Worm (Caenorhabditis elegans) whole organism, late embryonic: Measurements from ENCODE around the gene bar-1.
A peak's percentile ranks its signal among the peaks of the same experiment; 100 is the strongest.

Experiments
- C08G9.2 ChIP-seq: sonication (generic microtip); optimal IDR thresholded peaks from 2 replicates; lab custom pipeline; 2016; ENCODE audit warnings: mild to moderate bottlenecking, missing genetic modification characterization, moderate library complexity, missing compliant biosample characterization
- K09A11.1 ChIP-seq: sonication (generic microtip); optimal IDR thresholded peaks from 2 replicates; lab custom pipeline; 2017; ENCODE audit warnings: antibody characterized with exemption, mild to moderate bottlenecking, missing genetic modification characterization, missing compliant biosample characterization; ENCODE audit not compliant: insufficient read depth
- ceh-18 ChIP-seq: sonication (generic microtip); optimal IDR thresholded peaks from 2 replicates; lab custom pipeline; 2016; ENCODE audit warnings: missing genetic modification characterization, missing compliant biosample characterization
- ceh-2 ChIP-seq: sonication (generic microtip); optimal IDR thresholded peaks from 2 replicates; lab custom pipeline; 2016; ENCODE audit warnings: missing genotype, missing genetic modification characterization, missing compliant biosample characterization
- ceh-24 ChIP-seq: sonication (generic microtip); optimal IDR thresholded peaks from 2 replicates; lab custom pipeline; 2016; ENCODE audit warnings: mild to moderate bottlenecking, missing genetic modification characterization, missing compliant biosample characterization
- ceh-30 ChIP-seq: fragments of 150-350 bp; optimal IDR thresholded peaks from 2 replicates; lab custom pipeline; 2014; ENCODE audit warnings: missing biosample characterization, missing genetic modification characterization
- ceh-48 ChIP-seq: sonication (generic microtip); optimal IDR thresholded peaks from 2 replicates; lab custom pipeline; 2016; ENCODE audit warnings: missing genetic modification characterization, inconsistent platforms, missing compliant biosample characterization
- ceh-6 ChIP-seq: fragments of 200-800 bp; sonication (Bioruptor generic); optimal IDR thresholded peaks from 2 replicates; lab custom pipeline; 2018; ENCODE audit warnings: mild to moderate bottlenecking, missing genetic modification characterization, missing compliant biosample characterization
- dmd-4 ChIP-seq: sonication (generic microtip); optimal IDR thresholded peaks from 2 replicates; lab custom pipeline; 2016; ENCODE audit warnings: borderline replicate concordance, missing genetic modification characterization, missing compliant biosample characterization
- dve-1 ChIP-seq: sonication (generic microtip); optimal IDR thresholded peaks from 2 replicates; lab custom pipeline; 2017; ENCODE audit warnings: antibody characterized with exemption, mild to moderate bottlenecking, missing genetic modification characterization, missing compliant biosample characterization
- elt-2 ChIP-seq: sonication (generic microtip); optimal IDR thresholded peaks from 2 replicates; lab custom pipeline; 2016; ENCODE audit warnings: missing genetic modification reagents, missing genetic modification characterization, missing compliant biosample characterization
- elt-4 ChIP-seq: sonication (generic microtip); optimal IDR thresholded peaks from 2 replicates; lab custom pipeline; 2016; ENCODE audit warnings: missing genetic modification characterization, missing compliant biosample characterization
- eyg-1 ChIP-seq: sonication (generic microtip); optimal IDR thresholded peaks from 2 replicates; lab custom pipeline; 2016; ENCODE audit warnings: missing genotype, missing genetic modification characterization, missing compliant biosample characterization
- hlh-15 ChIP-seq: sonication (generic microtip); optimal IDR thresholded peaks from 2 replicates; lab custom pipeline; 2016; ENCODE audit warnings: missing genetic modification characterization, missing compliant biosample characterization
- hlh-8 ChIP-seq: sonication (generic microtip); optimal IDR thresholded peaks from 2 replicates; lab custom pipeline; 2016; ENCODE audit warnings: missing genotype, missing genetic modification characterization, missing compliant biosample characterization
- madf-2 ChIP-seq: sonication (generic microtip); optimal IDR thresholded peaks from 2 replicates; lab custom pipeline; 2017; ENCODE audit warnings: missing genetic modification characterization, missing compliant biosample characterization
- nhr-11 ChIP-seq: fragments of 150-350 bp; optimal IDR thresholded peaks from 2 replicates; lab custom pipeline; 2014; ENCODE audit warnings: missing biosample characterization, missing genetic modification characterization
- nhr-232 ChIP-seq: sonication (generic microtip); optimal IDR thresholded peaks from 2 replicates; lab custom pipeline; 2016; ENCODE audit warnings: missing genetic modification characterization, missing compliant biosample characterization
- npax-4 ChIP-seq: sonication (generic microtip); optimal IDR thresholded peaks from 2 replicates; lab custom pipeline; 2016; ENCODE audit warnings: missing genetic modification characterization, missing compliant biosample characterization
- odd-2 ChIP-seq: sonication (generic microtip); optimal IDR thresholded peaks from 2 replicates; lab custom pipeline; 2017; ENCODE audit warnings: antibody characterized with exemption, mild to moderate bottlenecking, missing genetic modification characterization, missing compliant biosample characterization
- pax-1 ChIP-seq: fragments of 150-350 bp; optimal IDR thresholded peaks from 2 replicates; lab custom pipeline; 2014; ENCODE audit warnings: missing biosample characterization, missing genetic modification characterization
- pqm-1 ChIP-seq: sonication (generic microtip); optimal IDR thresholded peaks from 2 replicates; lab custom pipeline; 2016; ENCODE audit warnings: missing genetic modification characterization, missing compliant biosample characterization
- pros-1 ChIP-seq: fragments of 150-350 bp; optimal IDR thresholded peaks from 2 replicates; lab custom pipeline; 2014; ENCODE audit warnings: missing biosample characterization, missing genetic modification reagents, missing genetic modification characterization
- sdc-2 ChIP-seq: sonication (generic microtip); optimal IDR thresholded peaks from 2 replicates; lab custom pipeline; 2016; ENCODE audit warnings: missing genotype, missing genetic modification characterization, missing compliant biosample characterization
- sox-4 ChIP-seq: sonication (generic microtip); optimal IDR thresholded peaks from 2 replicates; lab custom pipeline; 2017; ENCODE audit warnings: mild to moderate bottlenecking, missing genetic modification characterization, inconsistent platforms, missing compliant biosample characterization
- syd-9 ChIP-seq: sonication (generic microtip); optimal IDR thresholded peaks from 2 replicates; lab custom pipeline; 2016; ENCODE audit warnings: mild to moderate bottlenecking, missing genetic modification characterization, moderate library complexity, missing compliant biosample characterization
- tbx-7 ChIP-seq: sonication (generic microtip); optimal IDR thresholded peaks from 2 replicates; lab custom pipeline; 2016; ENCODE audit warnings: missing genotype, missing genetic modification characterization, missing compliant biosample characterization
- ttx-3 ChIP-seq: sonication (generic microtip); optimal IDR thresholded peaks from 2 replicates; lab custom pipeline; 2016; ENCODE audit warnings: missing genetic modification reagents, missing genetic modification characterization, missing compliant biosample characterization
- zip-5 ChIP-seq: sonication (generic microtip); optimal IDR thresholded peaks from 2 replicates; lab custom pipeline; 2016; ENCODE audit warnings: missing genetic modification characterization, missing compliant biosample characterization

Gene bar-1

DNA sequence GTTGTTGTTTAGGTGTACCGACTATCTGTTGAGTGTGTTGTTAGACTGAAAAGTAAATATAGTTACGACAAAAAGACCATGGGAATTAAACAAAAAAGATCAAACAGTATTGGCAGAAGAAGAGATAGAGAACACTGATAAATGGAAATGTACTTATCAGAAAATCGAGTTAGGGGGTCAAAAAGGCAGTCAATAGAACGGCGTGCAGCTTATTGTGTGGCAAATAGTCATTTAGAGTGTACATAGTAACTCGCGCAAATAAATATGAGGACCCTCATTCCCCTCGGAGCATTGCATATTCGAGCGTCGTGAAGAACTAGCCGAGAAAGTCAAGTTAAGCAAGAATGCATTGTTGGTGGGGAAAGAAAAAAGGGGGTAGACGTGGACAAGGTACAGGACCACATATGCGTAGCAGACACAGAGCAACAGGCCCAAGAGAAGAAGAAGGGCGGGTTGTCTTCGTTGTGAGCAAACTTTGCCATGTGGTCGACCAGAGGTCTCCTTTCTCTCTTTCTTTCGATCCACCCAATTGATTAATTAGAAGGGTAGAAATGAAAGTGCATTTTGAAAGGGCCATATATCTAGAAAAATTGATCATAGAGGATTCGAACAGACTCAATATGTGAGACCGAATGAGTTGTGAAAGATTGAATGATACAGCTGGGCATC is 19.1 kb downstream of the bar-1 start, which contains the start of gene lam-2:
lam-2 (minus strand) TSS at position 51 of the 669 bp plus-strand sequence.
- TF ChIP-seq K09A11.1 (tag; lab: Kevin White, UChicago) (no peak), ceh-48 (tag; lab: Kevin White, UChicago) (no peak), elt-2 (tag; lab: Kevin White, UChicago) (peak; percentile 23), C08G9.2 (no peak), hlh-8 (tag; lab: Kevin White, UChicago) (peak; percentile 83), pax-1 (tag; lab: Kevin White, UChicago) (peak; percentile 37), madf-2 (tag; lab: Kevin White, UChicago) (no peak), ceh-6 (no peak)

DNA sequence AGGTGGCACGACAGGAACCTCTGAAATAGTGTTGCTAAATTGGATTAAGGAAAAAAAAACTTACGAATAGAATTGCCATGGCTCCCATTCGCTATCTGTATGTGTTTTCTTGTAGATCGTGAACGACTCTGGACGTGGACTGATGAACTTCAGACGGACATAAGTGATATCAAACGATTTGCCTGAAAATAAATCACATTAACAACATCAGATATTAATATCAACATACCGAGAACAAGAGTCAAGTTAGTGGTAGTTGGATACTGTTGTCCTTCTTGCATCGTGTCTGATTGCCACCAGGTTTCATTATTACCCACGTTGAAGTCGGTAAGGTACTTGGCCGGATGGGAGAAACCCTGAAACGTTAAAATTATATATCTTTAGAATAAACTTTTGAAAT is 20.8 kb downstream of the bar-1 start:
- TF ChIP-seq ceh-24 (tag; lab: Kevin White, UChicago) (no peak), K09A11.1 (tag; lab: Kevin White, UChicago) (no peak), elt-4 (tag; lab: Kevin White, UChicago) (no peak), pax-1 (tag; lab: Kevin White, UChicago) (no peak), nhr-232 (tag; lab: Kevin White, UChicago) (no peak), eyg-1 (tag; lab: Kevin White, UChicago) (no peak), pros-1 (tag; lab: Kevin White, UChicago) (no peak), ceh-2 (tag; lab: Kevin White, UChicago) (no peak), hlh-8 (tag; lab: Kevin White, UChicago) (no peak), ceh-30 (tag; lab: Kevin White, UChicago) (no peak)
- TF ChIP-seq, all 69 proteins: peak for 0

DNA sequence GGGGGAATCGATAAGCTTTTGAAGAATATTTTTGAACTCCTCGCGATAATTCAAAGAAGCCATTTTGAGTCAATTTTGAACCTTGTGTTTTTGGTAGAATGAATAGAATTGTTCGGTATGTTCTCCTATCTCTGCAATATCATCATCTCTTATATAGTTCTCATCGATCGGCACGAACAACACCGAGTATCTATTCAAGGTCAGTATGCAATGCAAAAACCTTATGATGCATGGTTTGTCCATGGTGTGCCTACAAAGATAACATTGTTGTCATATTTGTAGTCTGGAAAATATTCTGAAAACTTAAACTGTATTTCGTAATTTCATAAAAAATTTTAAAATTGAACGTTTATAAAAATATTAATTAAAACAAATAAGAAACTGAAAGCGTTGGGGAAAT is 26.9 kb downstream of the bar-1 start, which contains the start of gene alh-10:
alh-10 (minus strand) TSS at position 127 of the 400 bp plus-strand sequence.
- TF ChIP-seq pros-1 (tag; lab: Kevin White, UChicago), result no peak
- peak; percentile 27 for TF ChIP-seq elt-2 (tag; lab: Kevin White, UChicago)
- TF ChIP-seq npax-4 (tag; lab: Kevin White, UChicago), result no peak
- TF ChIP-seq ceh-24 (tag; lab: Kevin White, UChicago), result no peak

DNA sequence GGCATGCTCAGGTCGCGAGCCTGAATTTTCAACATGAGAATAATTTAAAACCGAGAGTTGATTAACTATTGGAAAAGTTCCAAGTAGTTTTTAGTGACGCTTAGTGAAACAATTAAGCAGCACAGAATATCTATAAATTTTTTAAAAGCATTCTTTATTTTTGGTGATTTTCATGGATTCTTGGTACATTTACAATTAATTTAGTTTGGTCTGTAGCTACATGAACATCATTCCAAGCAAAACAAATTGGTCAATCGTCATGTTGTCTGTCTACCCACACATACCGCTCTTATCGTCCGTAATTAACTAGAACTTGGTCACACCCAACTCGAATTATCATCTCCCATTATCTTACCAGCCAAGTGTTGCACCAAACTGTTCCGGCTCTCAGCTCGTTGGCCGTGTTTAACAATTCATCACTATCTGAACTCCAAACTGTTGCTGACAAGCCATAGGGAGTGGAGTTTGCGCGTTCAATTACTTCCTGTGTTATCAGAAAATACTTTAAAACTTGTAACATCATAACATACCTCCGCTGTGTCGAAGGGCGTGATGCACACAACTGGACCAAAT is 29.7 kb downstream of the bar-1 start:
- TF ChIP-seq sdc-2 (tag; lab: Kevin White, UChicago), result no peak
- peak; percentile 54 for TF ChIP-seq elt-2 (tag; lab: Kevin White, UChicago)

DNA sequence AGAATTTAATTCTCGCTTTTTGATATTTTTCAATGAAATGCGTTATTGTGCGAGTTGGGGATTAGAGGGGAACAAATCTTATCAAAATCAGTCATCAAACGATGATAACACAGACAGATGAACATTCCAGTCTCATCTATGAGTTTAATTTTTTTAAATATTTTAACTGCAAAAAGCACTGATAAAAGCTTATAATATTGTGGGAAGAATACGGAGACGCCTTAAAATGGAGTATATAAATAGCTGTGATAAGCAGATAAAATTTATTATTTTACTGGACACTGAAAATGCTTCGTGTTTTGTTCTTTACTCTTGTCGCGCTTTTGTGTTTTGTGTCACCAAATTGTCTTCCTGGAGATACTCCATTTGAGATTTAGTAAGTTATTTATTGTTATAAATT is 30.8 kb downstream of the bar-1 start, which contains the start of gene clec-86:
clec-86 (plus strand) TSS at position 262 of the 400 bp plus-strand sequence.
- peak; percentile 23 for TF ChIP-seq pqm-1 (tag; lab: Kevin White, UChicago)
- peak; percentile 53 for TF ChIP-seq elt-2 (tag; lab: Kevin White, UChicago)
- peak; percentile 3 for TF ChIP-seq dve-1
- no peak for TF ChIP-seq hlh-15

DNA sequence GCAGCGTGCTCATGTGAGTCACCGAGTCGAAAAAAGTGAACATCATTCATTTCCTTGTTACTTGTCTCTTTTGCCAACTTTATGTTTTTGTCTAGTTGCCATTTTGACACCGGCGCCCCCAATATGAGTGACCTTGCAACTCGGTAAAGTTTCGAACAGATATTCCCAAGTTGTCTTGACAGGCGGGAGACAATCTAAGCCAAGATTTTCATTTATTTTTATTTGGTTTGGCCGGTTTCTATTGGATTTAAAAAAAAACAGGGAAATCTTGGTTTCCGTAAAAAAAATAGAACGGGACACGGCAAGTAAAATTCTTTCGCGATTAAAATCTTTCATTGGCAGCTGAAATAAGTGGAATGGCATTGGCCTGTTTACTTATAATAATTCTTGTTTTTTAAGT is 39.2 kb downstream of the bar-1 start:
- no peak for TF ChIP-seq syd-9 (tag; lab: Kevin White, UChicago)
- TF ChIP-seq ttx-3 (tag; lab: Kevin White, UChicago), result no peak
- TF ChIP-seq tbx-7 (tag; lab: Kevin White, UChicago), result no peak
- TF ChIP-seq nhr-232 (tag; lab: Kevin White, UChicago), result no peak
- no peak for TF ChIP-seq sdc-2 (tag; lab: Kevin White, UChicago)
- no peak for TF ChIP-seq nhr-11 (tag; lab: Kevin White, UChicago)
- TF ChIP-seq zip-5 (tag; lab: Kevin White, UChicago), result no peak
- TF ChIP-seq sox-4 (tag; lab: Kevin White, UChicago), result no peak
- no peak for TF ChIP-seq dmd-4
- no peak for TF ChIP-seq odd-2 (tag; lab: Kevin White, UChicago)
- TF ChIP-seq ceh-18 (tag; lab: Kevin White, UChicago), result no peak
- TF ChIP-seq, all 69 proteins: peak for 0
